Worm (Caenorhabditis elegans) whole organism, L2 larva: ENCODE measurements around the gene T06D8.10.

ENCODE experiments used
- ama-1 ChIP-seq: fragments of 150-350 bp; optimal IDR thresholded peaks from 2 replicates; lab custom pipeline; 2018; ENCODE audit warnings: inconsistent platforms
- egl-27 ChIP-seq: sonication (generic microtip); optimal IDR thresholded peaks from 3 replicates; lab custom pipeline; 2017; ENCODE audit warnings: missing biosample characterization, missing genetic modification reagents, missing genetic modification characterization
- fos-1 ChIP-seq: fragments of 150-350 bp; optimal IDR thresholded peaks from 2 replicates; lab custom pipeline; 2014; ENCODE audit warnings: missing biosample characterization, missing genetic modification characterization
- lin-11 ChIP-seq: fragments of 150-350 bp; sonication (generic microtip); optimal IDR thresholded peaks from 2 replicates; lab custom pipeline; 2014; ENCODE audit warnings: missing biosample characterization, missing genetic modification characterization, inconsistent platforms, mixed read lengths
- lin-13 ChIP-seq: fragments of 150-350 bp; optimal IDR thresholded peaks from 2 replicates; lab custom pipeline; 2014; ENCODE audit warnings: missing biosample characterization, missing genetic modification reagents, missing genetic modification characterization
- mdl-1 ChIP-seq, 2 experiments: fragments of 150-350 bp in 1 of 2; sonication (generic microtip) in 1 of 2; optimal IDR thresholded peaks; 2 replicates each; lab custom pipeline; 2017; ENCODE audit warnings: missing biosample characterization in 2 of 2, missing genetic modification characterization in 2 of 2
- nhr-12 ChIP-seq: fragments of 150-350 bp; optimal IDR thresholded peaks from 2 replicates; lab custom pipeline; 2014; ENCODE audit warnings: missing biosample characterization, missing genetic modification characterization
- nhr-237 ChIP-seq: fragments of 150-350 bp; optimal IDR thresholded peaks from 2 replicates; lab custom pipeline; 2014; ENCODE audit warnings: missing biosample characterization, missing genetic modification characterization
- nhr-25 ChIP-seq: fragments of 150-350 bp; sonication (generic microtip); optimal IDR thresholded peaks from 3 replicates; lab custom pipeline; 2014; ENCODE audit warnings: missing biosample characterization, missing genetic modification characterization
- nhr-6 ChIP-seq: fragments of 150-350 bp; optimal IDR thresholded peaks from 2 replicates; lab custom pipeline; 2014; ENCODE audit warnings: missing biosample characterization, missing genetic modification characterization
- zag-1 ChIP-seq: fragments of 150-350 bp; optimal IDR thresholded peaks from 2 replicates; lab custom pipeline; 2014; ENCODE audit warnings: missing biosample characterization, missing genetic modification characterization

DNA sequence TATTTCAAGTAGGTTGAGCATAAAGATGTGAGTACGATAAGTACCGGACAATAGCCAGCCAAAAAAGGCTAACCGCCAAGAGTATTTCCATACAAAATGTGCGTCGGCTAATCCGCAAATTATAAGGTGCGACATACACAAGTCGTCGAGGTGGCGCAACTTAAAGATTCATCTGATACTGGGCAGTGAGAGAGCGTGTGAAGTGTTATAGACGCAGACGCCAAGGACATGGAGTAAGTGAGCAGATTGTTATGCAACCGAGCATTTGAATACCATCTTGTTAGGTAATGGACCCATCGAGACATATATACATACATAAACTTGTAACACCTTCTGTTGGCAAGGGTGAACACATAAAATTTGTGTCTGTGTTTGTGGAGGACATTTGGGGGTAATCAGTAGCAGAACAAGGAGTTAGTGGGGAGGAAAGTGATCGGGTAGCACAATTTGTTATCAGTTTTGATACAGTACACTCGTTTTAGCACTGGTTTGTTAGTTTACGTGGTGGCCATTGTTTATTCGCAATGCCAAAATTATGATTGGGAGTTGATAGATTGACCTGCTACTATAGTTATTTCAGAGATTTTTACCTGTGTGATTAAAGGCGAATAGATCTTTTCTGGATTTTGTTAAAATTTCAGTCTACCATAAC lies 38.1 kb upstream of the T06D8.10 start:
- TF ChIP-seq nhr-12 (tag; lab: Kevin White, UChicago) (no peak), lin-13 (GFP tag; lab: Kevin White, UChicago) (no peak), zag-1 (no peak), ama-1 (lab: Kevin White, UChicago) (no peak), nhr-237 (tag; lab: Kevin White, UChicago) (no peak), egl-27 (no peak), lin-11 (no peak), fos-1 (tag; lab: Kevin White, UChicago) (peak; percentile 32), nhr-25 (no peak), mdl-1 (tag; optimal IDR thresholded peaks at IDR 0.05; lab: Kevin White, UChicago) (no peak), nhr-6 (no peak)
